Worm (Caenorhabditis elegans): Measurements from ENCODE around the gene C14A4.6.

Gene C14A4.6

ce11 chrII:10551985-10552736 lies 42.4 kb downstream of the C14A4.6 start (continued):
- TF ChIP-seq hlh-8 (tag; optimal IDR thresholded peaks at IDR 0.05), result no peak
- peak; percentile 2 for TF ChIP-seq F13H6.1 (tag; optimal IDR thresholded peaks at IDR 0.05)
- TF ChIP-seq pqm-1 (tag; optimal IDR thresholded peaks at IDR 0.05), result no peak
- no peak for TF ChIP-seq ceh-2 (tag; optimal IDR thresholded peaks at IDR 0.05)
- TF ChIP-seq ceh-45 (GFP tag; IDR thresholded peaks at IDR 0.05), result no peak
- peak; percentile 75 for TF ChIP-seq ceh-31 (tag; optimal IDR thresholded peaks at IDR 0.05)
- no peak for TF ChIP-seq ahr-1 (tag; optimal IDR thresholded peaks at IDR 0.05)
- TF ChIP-seq ceh-48 (tag; optimal IDR thresholded peaks at IDR 0.05), result no peak
- no peak for TF ChIP-seq hlh-15 (tag; optimal IDR thresholded peaks at IDR 0.05)
- TF ChIP-seq hlh-6 (tag; optimal IDR thresholded peaks at IDR 0.05), result no peak
- no peak for TF ChIP-seq ztf-16 (tag; optimal IDR thresholded peaks at IDR 0.05)
- TF ChIP-seq gmeb-2 (tag; optimal IDR thresholded peaks at IDR 0.05), result no peak
- no peak for TF ChIP-seq sox-4 (tag; optimal IDR thresholded peaks at IDR 0.05)
- no peak for TF ChIP-seq fax-1 (tag; optimal IDR thresholded peaks at IDR 0.05)
- TF ChIP-seq C08G9.2 (tag; optimal IDR thresholded peaks at IDR 0.05), result no peak
- TF ChIP-seq ama-1 (optimal IDR thresholded peaks at IDR 0.05), result no peak
- TF ChIP-seq ceh-22 (tag; optimal IDR thresholded peaks at IDR 0.05), result no peak
- no peak for TF ChIP-seq hlh-13 (GFP tag; optimal IDR thresholded peaks at IDR 0.05)
- TF ChIP-seq dmd-4 (tag; optimal IDR thresholded peaks at IDR 0.05; ENCODE audit: borderline replicate concordance), result no peak

ce11 chrII:10550872-10551647 lies 43.5 kb downstream of the C14A4.6 start:
- TF ChIP-seq pat-9 (tag; optimal IDR thresholded peaks at IDR 0.05) (no peak), dve-1 (tag; optimal IDR thresholded peaks at IDR 0.05) (no peak), nfya-1 (tag; optimal IDR thresholded peaks at IDR 0.05) (no peak), ama-1 (optimal IDR thresholded peaks at IDR 0.05) (no peak), gmeb-2 (tag; optimal IDR thresholded peaks at IDR 0.05) (no peak), pax-1 (tag; optimal IDR thresholded peaks at IDR 0.05) (no peak), pag-3 (tag; optimal IDR thresholded peaks at IDR 0.05; ENCODE audit: borderline replicate concordance) (no peak), pros-1 (tag; optimal IDR thresholded peaks at IDR 0.05) (no peak), dmd-4 (tag; optimal IDR thresholded peaks at IDR 0.05; ENCODE audit: borderline replicate concordance) (no peak), fax-1 (tag; optimal IDR thresholded peaks at IDR 0.05) (no peak), ttx-3 (tag; optimal IDR thresholded peaks at IDR 0.05) (no peak), pha-2 (tag; optimal IDR thresholded peaks at IDR 0.05) (no peak), elt-4 (tag; optimal IDR thresholded peaks at IDR 0.05) (no peak), tbx-2 (tag; optimal IDR thresholded peaks at IDR 0.05) (no peak), nhr-11 (tag; optimal IDR thresholded peaks at IDR 0.05) (no peak), lin-11 (tag; optimal IDR thresholded peaks at IDR 0.05) (no peak), sox-4 (tag; optimal IDR thresholded peaks at IDR 0.05) (no peak), eyg-1 (tag; optimal IDR thresholded peaks at IDR 0.05) (no peak), ceh-2 (tag; optimal IDR thresholded peaks at IDR 0.05) (no peak), ceh-22 (tag; optimal IDR thresholded peaks at IDR 0.05) (no peak)

ce11 chrII:10550173-10550572 lies 44.4 kb downstream of the C14A4.6 start:
- TF ChIP-seq pha-2 (tag; optimal IDR thresholded peaks at IDR 0.05) (no peak), ceh-2 (tag; optimal IDR thresholded peaks at IDR 0.05) (no peak), K02D7.2 (tag; optimal IDR thresholded peaks at IDR 0.05) (no peak), zip-5 (tag; optimal IDR thresholded peaks at IDR 0.05) (no peak), hlh-15 (tag; optimal IDR thresholded peaks at IDR 0.05) (no peak), syd-9 (tag; optimal IDR thresholded peaks at IDR 0.05) (no peak), sox-4 (tag; optimal IDR thresholded peaks at IDR 0.05) (no peak), ceh-31 (tag; optimal IDR thresholded peaks at IDR 0.05) (no peak), sox-2 (GFP tag; IDR thresholded peaks at IDR 0.05) (no peak), T23F11.4 (GFP tag; optimal IDR thresholded peaks at IDR 0.05) (no peak), F13H6.1 (tag; optimal IDR thresholded peaks at IDR 0.05) (no peak), ahr-1 (tag; optimal IDR thresholded peaks at IDR 0.05) (no peak), hlh-30 (tag; optimal IDR thresholded peaks at IDR 0.05; ENCODE audit: insufficient read depth) (no peak), ttx-3 (tag; optimal IDR thresholded peaks at IDR 0.05) (no peak), unc-55 (GFP tag; optimal IDR thresholded peaks at IDR 0.05) (no peak), fkh-6 (tag; optimal IDR thresholded peaks at IDR 0.05) (no peak), dve-1 (tag; optimal IDR thresholded peaks at IDR 0.05) (no peak), ceh-24 (tag; optimal IDR thresholded peaks at IDR 0.05) (no peak)

Measured in whole organism, late embryonic.